Fruit fly (Drosophila melanogaster): ENCODE measurements around the gene Top3alpha.

Gene Top3alpha

DNA sequence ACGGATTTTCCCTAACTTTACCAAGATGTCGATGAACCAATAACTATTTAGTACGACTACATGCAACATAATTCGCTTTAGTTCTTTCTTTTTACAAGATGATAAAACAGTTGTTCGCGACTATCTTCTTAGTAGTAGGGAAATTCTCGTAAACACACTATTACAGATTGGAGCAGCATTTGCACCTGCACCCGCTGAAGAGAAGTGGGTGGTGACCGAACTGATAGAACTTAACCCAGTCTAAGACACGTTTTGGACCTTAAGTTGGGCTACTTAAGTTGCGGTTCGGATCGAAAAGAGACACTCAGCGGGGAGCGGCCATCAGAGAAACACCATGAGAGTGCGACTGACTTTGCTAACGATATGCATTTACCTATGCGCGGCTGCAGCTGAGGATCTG, 10.8 kb upstream of the Top3alpha start, which contains the start of gene CG13083:
Gene CG13083, plus strand, starts transcription at position 301 of the 400 bp plus-strand sequence.
- no peak for TF ChIP-seq foxo (GFP tag; optimal IDR thresholded peaks at IDR 0.05)
- no peak for TF ChIP-seq h (GFP tag; optimal IDR thresholded peaks at IDR 0.05)

- no peak for TF ChIP-seq Abd-B (GFP tag; optimal IDR thresholded peaks at IDR 0.05)
- no peak for TF ChIP-seq tai (GFP tag; optimal IDR thresholded peaks at IDR 0.05)
- no peak for TF ChIP-seq Dfd (GFP tag; optimal IDR thresholded peaks at IDR 0.05)
- no peak for TF ChIP-seq Mio (GFP tag; optimal IDR thresholded peaks at IDR 0.05)
- TF ChIP-seq lola (GFP tag; optimal IDR thresholded peaks at IDR 0.05): no peak
- no peak for TF ChIP-seq woc (GFP tag; optimal IDR thresholded peaks at IDR 0.05)
- TF ChIP-seq Sp1 (GFP tag; optimal IDR thresholded peaks at IDR 0.05): peak; percentile 51
- no peak for TF ChIP-seq N (GFP tag; optimal IDR thresholded peaks at IDR 0.05)
- TF ChIP-seq fru (GFP tag; optimal IDR thresholded peaks at IDR 0.05): no peak
- TF ChIP-seq dmrt93B (GFP tag; optimal IDR thresholded peaks at IDR 0.05): no peak
- TF ChIP-seq CrebA (GFP tag; optimal IDR thresholded peaks at IDR 0.05; ENCODE audit: borderline replicate concordance): no peak
- no peak for TF ChIP-seq Vsx2 (GFP tag; optimal IDR thresholded peaks at IDR 0.05; ENCODE audit: partially characterized antibody)
- TF ChIP-seq usp (GFP tag; optimal IDR thresholded peaks at IDR 0.05): no peak
- TF ChIP-seq pan (optimal IDR thresholded peaks at IDR 0.05): no peak
- TF ChIP-seq h (GFP tag; optimal IDR thresholded peaks at IDR 0.05): peak; percentile 77
- TF ChIP-seq Rel (GFP tag; optimal IDR thresholded peaks at IDR 0.05): no peak
- no peak for TF ChIP-seq Rel (tag; optimal IDR thresholded peaks at IDR 0.05)
- TF ChIP-seq Jra (GFP tag; optimal IDR thresholded peaks at IDR 0.05): no peak
- no peak for TF ChIP-seq Hnf4 (GFP tag; optimal IDR thresholded peaks at IDR 0.05)
- no peak for TF ChIP-seq GATAd (GFP tag; optimal IDR thresholded peaks at IDR 0.05)
- no peak for TF ChIP-seq br (GFP tag; optimal IDR thresholded peaks at IDR 0.05)
- TF ChIP-seq Hr78 (GFP tag; optimal IDR thresholded peaks at IDR 0.05): no peak
- TF ChIP-seq CG9705 (GFP tag; optimal IDR thresholded peaks at IDR 0.05): no peak
- peak; percentile 83 for TF ChIP-seq rgr (GFP tag; optimal IDR thresholded peaks at IDR 0.05)
- peak in 1 of 2 experiments; percentile 73 for TF ChIP-seq foxo (GFP tag; optimal IDR thresholded peaks at IDR 0.05)
- no peak for TF ChIP-seq CG32264 (GFP tag; optimal IDR thresholded peaks at IDR 0.05)
- TF ChIP-seq dl (GFP tag; optimal IDR thresholded peaks at IDR 0.05; ENCODE audit: insufficient read depth in 1 of 2, partially characterized antibody in 2 of 2): no peak
- no peak for TF ChIP-seq Dif (GFP tag; optimal IDR thresholded peaks at IDR 0.05; ENCODE audit: partially characterized antibody)
- TF ChIP-seq psq (GFP tag; optimal IDR thresholded peaks at IDR 0.05): peak; percentile 58
- TF ChIP-seq ey (GFP tag; optimal IDR thresholded peaks at IDR 0.05): peak; percentile 43
- peak; percentile 74 for TF ChIP-seq OdsH (GFP tag; optimal IDR thresholded peaks at IDR 0.05)
- no peak for TF ChIP-seq brk (GFP tag; optimal IDR thresholded peaks at IDR 0.05)
- TF ChIP-seq sv (GFP tag; optimal IDR thresholded peaks at IDR 0.05): no peak
- TF ChIP-seq sage (GFP tag; optimal IDR thresholded peaks at IDR 0.05): no peak
- TF ChIP-seq dsf (GFP tag; optimal IDR thresholded peaks at IDR 0.05; ENCODE audit: borderline replicate concordance): no peak
- TF ChIP-seq Myc (optimal IDR thresholded peaks at IDR 0.05): no peak
- TF ChIP-seq HLH106 (tag; optimal IDR thresholded peaks at IDR 0.05): peak; percentile 51
- TF ChIP-seq Hr83 (GFP tag; optimal IDR thresholded peaks at IDR 0.05; ENCODE audit: poor library complexity, severe bottlenecking): peak; percentile 3
- TF ChIP-seq jim (GFP tag; optimal IDR thresholded peaks at IDR 0.05): no peak
Measured at dm6 chr2L:19489997-19490461, 7.9 kb upstream of the Top3alpha start, which contains the start of the genes CG10194 and CG18094. CG10194 (minus strand) TSS chr2L:19490104. CG18094 (plus strand) TSS chr2L:19490262.
